Fruit fly (Drosophila melanogaster) whole organism, prepupa: Measurements from ENCODE around the gene PGRP-SA.
"Not testable (repeated sequence)": the region's sequence is repeated elsewhere in the genome, so short reads cannot be mapped to it uniquely, and the experiment has no call there.

Experiments used
- Sox102F ChIP-seq: fragments of 200-800 bp; sonication (Bioruptor generic); optimal IDR thresholded peaks from 2 replicates; lab custom pipeline; 2016; ENCODE audit warnings: missing biosample characterization, mild to moderate bottlenecking, missing genetic modification characterization
- vri ChIP-seq: fragments of 200-800 bp; sonication (Bioruptor generic); optimal IDR thresholded peaks from 3 replicates; lab custom pipeline; 2016; ENCODE audit warnings: missing biosample characterization, mild to moderate bottlenecking, missing genetic modification characterization

DNA sequence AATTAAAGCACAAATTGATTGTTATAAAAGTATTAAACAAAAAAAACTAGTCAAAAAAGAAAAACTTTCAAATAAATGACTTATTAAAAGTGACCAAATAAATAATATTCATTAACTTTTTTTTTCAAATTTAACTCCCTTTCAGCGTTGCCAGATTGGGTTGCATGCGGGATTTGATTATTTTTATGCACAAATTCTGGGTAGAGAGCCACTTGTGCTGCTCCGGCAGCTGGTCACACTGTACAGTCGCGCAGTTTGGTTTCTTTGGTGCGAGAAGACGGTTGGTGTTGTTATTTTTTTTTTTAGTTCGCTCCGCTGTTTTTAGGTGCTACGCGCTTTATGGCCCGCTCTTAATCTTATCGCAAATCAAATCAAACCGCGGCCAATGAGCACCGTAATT is 38.1 kb downstream of the PGRP-SA start, which contains the start of gene rho-4:
- TF ChIP-seq vri; Sox102F (GFP tag; lab: Kevin White, UChicago): not testable (repeated sequence)
